Worm (Caenorhabditis elegans) whole organism, young adult: ENCODE measurements around the gene Y58A7A.2.

Source experiments
- D2030.7 ChIP-seq: fragments of 200-800 bp; sonication (Bioruptor generic); IDR thresholded peaks from 2 replicates; pipeline ENCODE4 v1.3.6; 2022; ENCODE audit warnings: missing genetic modification reagents, missing genetic modification characterization, missing compliant biosample characterization
- akir-1 ChIP-seq: fragments of 200-800 bp; sonication (Bioruptor generic); optimal IDR thresholded peaks from 2 replicates; lab custom pipeline; 2018; ENCODE audit warnings: mild to moderate bottlenecking, missing genetic modification characterization, moderate library complexity, missing compliant biosample characterization
- cebp-1 ChIP-seq, 2 experiments: fragments of 200-800 bp in 1 of 2; sonication (Bioruptor generic) in 1 of 2; sonication (generic microtip) in 1 of 2; IDR thresholded peaks in 1 of 2; optimal IDR thresholded peaks in 1 of 2; 2 replicates each; pipeline versions ENCODE4 v1.3.6 to Lab custom; 2017 to 2022; ENCODE audit warnings: missing compliant biosample characterization in 2 of 2, missing genetic modification characterization in 2 of 2, mild to moderate bottlenecking in 1 of 2, missing genetic modification reagents in 1 of 2, moderate library complexity in 1 of 2
- dox-1 ChIP-seq: fragments of 200-800 bp; sonication (Bioruptor generic); IDR thresholded peaks from 2 replicates; pipeline ENCODE4 v1.3.6; 2022; ENCODE audit warnings: missing genetic modification reagents, missing genetic modification characterization, missing compliant biosample characterization
- ets-4 ChIP-seq: fragments of 200-800 bp; sonication (Bioruptor generic); optimal IDR thresholded peaks from 2 replicates; lab custom pipeline; 2018; ENCODE audit warnings: mild to moderate bottlenecking, missing genetic modification characterization, missing compliant biosample characterization
- lsy-27 ChIP-seq: sonication (generic microtip); optimal IDR thresholded peaks from 2 replicates; lab custom pipeline; 2017; ENCODE audit warnings: missing genetic modification characterization, mild to moderate bottlenecking, missing compliant biosample characterization, antibody characterized with exemption, missing genotype, borderline replicate concordance; ENCODE audit not compliant: insufficient read depth
- nhr-80 ChIP-seq: sonication (generic microtip); optimal IDR thresholded peaks from 2 replicates; lab custom pipeline; 2016; ENCODE audit warnings: missing genetic modification characterization, missing compliant biosample characterization
- tbp1 ChIP-seq: fragments of 200-800 bp; sonication (Bioruptor generic); optimal IDR thresholded peaks from 2 replicates; lab custom pipeline; 2018; ENCODE audit warnings: mild to moderate bottlenecking, missing genetic modification characterization, missing compliant biosample characterization
- unc-62 ChIP-seq: fragments of 150-350 bp; optimal IDR thresholded peaks from 2 replicates; lab custom pipeline; 2014; ENCODE audit warnings: missing biosample characterization, missing genetic modification reagents, missing genetic modification characterization

Gene Y58A7A.2

DNA sequence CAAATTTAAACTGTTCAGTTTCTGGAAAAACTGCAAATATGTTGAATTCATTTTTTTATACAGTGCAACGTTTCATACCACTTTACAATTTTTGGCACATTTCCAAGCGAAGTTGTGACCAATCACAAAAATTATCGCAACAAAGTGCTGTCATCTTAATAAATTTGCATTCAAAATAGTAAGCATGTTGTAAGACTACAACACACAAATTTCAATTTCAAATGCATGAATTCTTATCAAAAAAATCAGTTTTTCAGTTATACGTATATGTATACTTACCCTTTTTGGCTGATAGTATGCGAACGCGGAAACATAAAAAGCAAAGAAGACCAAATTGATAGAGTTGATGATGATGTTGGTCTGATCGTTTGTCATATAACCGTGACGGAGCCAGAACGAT, 41.8 kb downstream of the Y58A7A.2 start:
- TF ChIP-seq lsy-27 (tag; lab: Kevin White, UChicago) = no peak
- peak; percentile 86 for TF ChIP-seq nhr-80 (tag; lab: Kevin White, UChicago)

DNA sequence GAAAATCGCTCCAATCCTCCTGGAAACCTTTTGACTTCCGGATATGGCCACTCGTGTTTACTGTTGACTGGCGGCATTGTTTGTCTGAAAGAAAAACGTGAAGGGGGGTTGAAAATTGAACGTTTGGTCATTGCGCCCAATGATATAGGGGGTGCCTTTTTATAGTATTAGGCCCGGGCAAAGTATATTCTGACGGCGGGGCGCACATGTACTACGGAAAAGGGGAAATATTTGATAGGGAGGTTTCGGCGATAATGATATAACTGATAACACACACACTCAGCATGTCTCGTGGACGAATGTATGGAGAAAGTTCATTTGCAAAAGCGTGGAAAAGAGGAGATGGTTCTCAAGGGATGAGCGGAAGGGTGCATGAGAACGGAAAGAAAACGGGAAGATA, 44.3 kb downstream of the Y58A7A.2 start, which contains the start of gene cpt-4:
TSS of gene cpt-4 (minus strand) at position 84 of the 400 bp plus-strand sequence.
- peak; percentile 55 for TF ChIP-seq dox-1 (GFP tag; lab: Robert Waterston, UW)
- TF ChIP-seq cebp-1 (GFP tag; IDR thresholded peaks at IDR 0.05; lab: Robert Waterston, UW) = no peak
- TF ChIP-seq cebp-1 (tag; optimal IDR thresholded peaks at IDR 0.05; lab: Kevin White, UChicago) = peak; percentile 5
- TF ChIP-seq nhr-80 (tag; lab: Kevin White, UChicago) = peak; percentile 84
- TF ChIP-seq D2030.7 (GFP tag; lab: Robert Waterston, UW) = no peak
- TF ChIP-seq ets-4 (GFP tag; lab: Kevin White, UChicago) = peak; percentile 17
- TF ChIP-seq, all 124 proteins: peak for 4

DNA sequence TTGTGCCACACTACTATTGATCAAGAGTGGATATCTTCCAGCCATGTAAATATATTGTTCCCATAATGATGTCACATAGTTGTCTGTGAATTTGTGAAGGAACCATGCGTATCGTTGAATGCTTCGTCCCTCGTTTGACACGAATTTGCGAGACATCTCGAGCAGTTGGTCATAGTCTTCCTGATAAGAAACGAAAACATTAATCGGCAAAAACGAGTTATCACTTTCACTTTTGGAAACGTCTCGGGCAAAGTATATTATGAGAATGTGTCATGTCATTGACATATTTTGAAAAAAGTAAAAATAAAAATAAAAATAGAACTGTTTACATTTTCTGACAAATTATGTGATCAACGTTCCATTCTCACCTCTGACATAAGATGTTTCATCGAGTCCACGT, 45.5 kb downstream of the Y58A7A.2 start:
- TF ChIP-seq unc-62 (GFP tag; lab: Kevin White, UChicago) (peak; percentile 32), akir-1 (GFP tag; lab: Kevin White, UChicago) (no peak), dox-1 (GFP tag; lab: Robert Waterston, UW) (peak; percentile 46; the same call in 1 of the 2 replicates), nhr-80 (tag; lab: Kevin White, UChicago) (peak; percentile 73)

DNA sequence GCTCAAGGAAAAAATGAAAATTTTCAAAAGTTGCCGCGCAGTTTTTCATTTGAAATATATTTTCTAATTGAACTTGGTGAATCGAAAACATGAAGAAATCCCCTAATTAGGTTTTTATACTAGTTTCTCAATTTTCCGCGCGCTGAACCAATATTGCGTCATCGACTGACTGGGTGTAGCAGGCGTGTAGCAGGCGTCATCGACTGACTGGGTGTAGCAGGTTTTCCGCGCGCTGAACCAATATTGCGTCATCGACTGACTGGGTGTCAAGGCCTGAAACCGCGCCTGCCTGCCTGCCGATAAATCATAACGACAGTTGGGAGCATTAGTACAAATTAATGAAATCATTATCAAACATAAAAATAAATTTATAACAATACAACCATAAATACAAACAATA, 48.6 kb downstream of the Y58A7A.2 start:
- TF ChIP-seq tbp1 (GFP tag; lab: Kevin White, UChicago) (no peak), cebp-1 (GFP tag; IDR thresholded peaks at IDR 0.05; lab: Robert Waterston, UW) (no peak), cebp-1 (tag; optimal IDR thresholded peaks at IDR 0.05; lab: Kevin White, UChicago) (peak; percentile 14)
- TF ChIP-seq, all 124 proteins: peak for 1
